Fruit fly (Drosophila melanogaster) whole organism, prepupa: Measurements from ENCODE around the gene Tsp29Fa.
A peak's percentile ranks its signal among the peaks of the same experiment; 100 is the strongest.

Experiments used
- Blimp-1 ChIP-seq: fragments of 200-800 bp; sonication (Bioruptor generic); optimal IDR thresholded peaks from 3 replicates; lab custom pipeline; 2017; ENCODE audit warnings: missing biosample characterization, missing genetic modification characterization, mild to moderate bottlenecking, moderate library complexity, missing genetic modification reagents
- CG10669 ChIP-seq: fragments of 200-800 bp; sonication (Bioruptor generic); optimal IDR thresholded peaks from 3 replicates; lab custom pipeline; 2018; ENCODE audit warnings: missing biosample characterization, mild to moderate bottlenecking, missing genetic modification characterization, moderate library complexity
- CG11902 ChIP-seq: fragments of 200-800 bp; sonication (Bioruptor generic); optimal IDR thresholded peaks from 3 replicates; lab custom pipeline; 2016; ENCODE audit warnings: missing biosample characterization, missing genetic modification characterization
- CG15336 ChIP-seq: fragments of 200-800 bp; sonication (Bioruptor generic); IDR thresholded peaks from 2 replicates; pipeline ENCODE4 v1.3.6; 2022; ENCODE audit warnings: missing biosample characterization, missing genetic modification characterization
- CG1621 ChIP-seq: fragments of 200-800 bp; sonication (Bioruptor generic); optimal IDR thresholded peaks from 3 replicates; lab custom pipeline; 2018; ENCODE audit warnings: missing biosample characterization, mild to moderate bottlenecking, missing genetic modification characterization
- CG16779 ChIP-seq: fragments of 200-800 bp; sonication (Bioruptor generic); optimal IDR thresholded peaks from 3 replicates; lab custom pipeline; 2017; ENCODE audit warnings: missing biosample characterization, mild to moderate bottlenecking, missing genetic modification characterization
- CG3032 ChIP-seq: fragments of 200-800 bp; optimal IDR thresholded peaks from 2 replicates; lab custom pipeline; 2019; ENCODE audit warnings: missing biosample characterization, mild to moderate bottlenecking, missing genetic modification characterization, moderate library complexity
- CG32006 ChIP-seq: fragments of 200-800 bp; sonication (Bioruptor generic); optimal IDR thresholded peaks from 3 replicates; lab custom pipeline; 2017; ENCODE audit warnings: missing biosample characterization, mild to moderate bottlenecking, missing genetic modification characterization
- CG34406 ChIP-seq: fragments of 200-800 bp; sonication (Bioruptor generic); optimal IDR thresholded peaks from 3 replicates; lab custom pipeline; 2016; ENCODE audit warnings: missing biosample characterization, missing genetic modification characterization
- CG3919 ChIP-seq: fragments of 200-800 bp; sonication (Bioruptor generic); optimal IDR thresholded peaks from 3 replicates; lab custom pipeline; 2016; ENCODE audit warnings: missing biosample characterization, missing genetic modification characterization
- CG4318 ChIP-seq: fragments of 200-800 bp; sonication (Bioruptor generic); optimal IDR thresholded peaks from 3 replicates; lab custom pipeline; 2017; ENCODE audit warnings: missing biosample characterization, mild to moderate bottlenecking, missing genetic modification characterization
- CG6163 ChIP-seq: fragments of 200-800 bp; sonication (Bioruptor generic); IDR thresholded peaks from 3 replicates; pipeline ENCODE4 v1.3.6; 2022; ENCODE audit warnings: missing biosample characterization, missing genetic modification characterization
- CG6276 ChIP-seq: fragments of 200-800 bp; sonication (Bioruptor generic); optimal IDR thresholded peaks from 2 replicates; lab custom pipeline; 2017; ENCODE audit warnings: missing biosample characterization, mild to moderate bottlenecking, missing genetic modification characterization
- CG6792 ChIP-seq: fragments of 200-800 bp; sonication (Bioruptor generic); optimal IDR thresholded peaks from 3 replicates; lab custom pipeline; 2016; ENCODE audit warnings: missing biosample characterization, missing genetic modification characterization
- CG6854 ChIP-seq: fragments of 200-800 bp; sonication (Bioruptor generic); optimal IDR thresholded peaks from 2 replicates; lab custom pipeline; 2017; ENCODE audit warnings: missing biosample characterization, mild to moderate bottlenecking, missing genetic modification characterization
- CG7368 ChIP-seq: fragments of 200-800 bp; sonication (Bioruptor generic); optimal IDR thresholded peaks from 3 replicates; lab custom pipeline; 2016; ENCODE audit warnings: missing biosample characterization, missing genetic modification characterization
- CG8119 ChIP-seq: fragments of 200-800 bp; sonication (Bioruptor generic); IDR thresholded peaks from 3 replicates; pipeline ENCODE4 v1.3.6; 2022; ENCODE audit warnings: missing biosample characterization, missing genetic modification characterization
- CG8319 ChIP-seq: fragments of 200-800 bp; sonication (Bioruptor generic); optimal IDR thresholded peaks from 3 replicates; lab custom pipeline; 2016; ENCODE audit warnings: missing biosample characterization, missing genetic modification characterization
- CG8632 ChIP-seq: fragments of 200-800 bp; sonication (Bioruptor generic); optimal IDR thresholded peaks from 3 replicates; lab custom pipeline; 2016; ENCODE audit warnings: missing biosample characterization, missing genetic modification characterization
- Eip75B ChIP-seq: fragments of 200-800 bp; sonication (Bioruptor generic); optimal IDR thresholded peaks from 3 replicates; lab custom pipeline; 2016; ENCODE audit warnings: missing biosample characterization, missing genetic modification characterization
- Eip78C ChIP-seq: fragments of 200-800 bp; sonication (Bioruptor generic); peaks from one replicate; lab custom pipeline; 2016; ENCODE audit warnings: missing biosample characterization, missing genetic modification characterization
- Eip93F ChIP-seq: fragments of 200-800 bp; sonication (Bioruptor generic); optimal IDR thresholded peaks from 2 replicates; lab custom pipeline; 2016; ENCODE audit warnings: missing biosample characterization, mild to moderate bottlenecking, missing genetic modification characterization
- Ets21C ChIP-seq: fragments of 200-800 bp; sonication (Bioruptor generic); optimal IDR thresholded peaks from 3 replicates; lab custom pipeline; 2016; ENCODE audit warnings: missing biosample characterization, missing genetic modification characterization
- Ets96B ChIP-seq: fragments of 200-800 bp; optimal IDR thresholded peaks from 2 replicates; lab custom pipeline; 2019; ENCODE audit warnings: missing biosample characterization, mild to moderate bottlenecking, missing genetic modification characterization, moderate library complexity
- Gug ChIP-seq: fragments of 200-800 bp; sonication (Bioruptor generic); IDR thresholded peaks from 2 replicates; pipeline ENCODE4 v1.3.6; 2022; ENCODE audit warnings: missing biosample characterization, missing genetic modification characterization
- Hr4 ChIP-seq: fragments of 200-800 bp; sonication (Bioruptor generic); optimal IDR thresholded peaks from 3 replicates; lab custom pipeline; 2016; ENCODE audit warnings: missing biosample characterization, missing genetic modification characterization
- OdsH ChIP-seq: fragments of 200-800 bp; sonication (Bioruptor generic); optimal IDR thresholded peaks from 3 replicates; lab custom pipeline; 2016; ENCODE audit warnings: missing biosample characterization, missing genetic modification characterization
- Smox ChIP-seq: fragments of 200-800 bp; sonication (Bioruptor generic); optimal IDR thresholded peaks from 3 replicates; lab custom pipeline; 2016; ENCODE audit warnings: missing biosample characterization, missing genetic modification characterization
- Sox102F ChIP-seq: fragments of 200-800 bp; sonication (Bioruptor generic); optimal IDR thresholded peaks from 2 replicates; lab custom pipeline; 2016; ENCODE audit warnings: missing biosample characterization, mild to moderate bottlenecking, missing genetic modification characterization
- Sox14 ChIP-seq: fragments of 200-800 bp; sonication (Bioruptor generic); optimal IDR thresholded peaks from 3 replicates; lab custom pipeline; 2016; ENCODE audit warnings: missing biosample characterization, missing genetic modification characterization
- Sox15 ChIP-seq: fragments of 200-800 bp; sonication (Bioruptor generic); optimal IDR thresholded peaks from 3 replicates; lab custom pipeline; 2016; ENCODE audit warnings: missing biosample characterization, missing genetic modification characterization
- achi ChIP-seq: fragments of 200-800 bp; sonication (Bioruptor generic); optimal IDR thresholded peaks from 3 replicates; lab custom pipeline; 2016; ENCODE audit warnings: missing biosample characterization, missing genetic modification characterization
- acj6 ChIP-seq: fragments of 200-800 bp; sonication (Bioruptor generic); optimal IDR thresholded peaks from 3 replicates; lab custom pipeline; 2016; ENCODE audit warnings: missing biosample characterization, missing genetic modification characterization
- cyc ChIP-seq: fragments of 200-800 bp; sonication (Bioruptor generic); optimal IDR thresholded peaks from 3 replicates; lab custom pipeline; 2016; ENCODE audit warnings: missing biosample characterization, missing genetic modification characterization
- dsx ChIP-seq: fragments of 200-800 bp; optimal IDR thresholded peaks from 3 replicates; lab custom pipeline; 2019; ENCODE audit warnings: missing biosample characterization, mild to moderate bottlenecking, missing genetic modification characterization, moderate library complexity; ENCODE audit not compliant: poor library complexity, severe bottlenecking
- eg ChIP-seq: fragments of 200-800 bp; sonication (Bioruptor generic); IDR thresholded peaks from 3 replicates; pipeline ENCODE4 v1.3.6; 2022; ENCODE audit warnings: missing biosample characterization, missing genetic modification characterization
- fd85E ChIP-seq: fragments of 200-800 bp; sonication (Bioruptor generic); optimal IDR thresholded peaks from 3 replicates; lab custom pipeline; 2016; ENCODE audit warnings: missing biosample characterization, missing genetic modification characterization
- fkh ChIP-seq: fragments of 200-800 bp; sonication (Bioruptor generic); optimal IDR thresholded peaks from 3 replicates; lab custom pipeline; 2017; ENCODE audit warnings: missing biosample characterization, mild to moderate bottlenecking, missing genetic modification characterization, moderate library complexity
- lz ChIP-seq: fragments of 200-800 bp; sonication (Bioruptor generic); optimal IDR thresholded peaks from 3 replicates; lab custom pipeline; 2016; ENCODE audit warnings: missing biosample characterization, missing genetic modification characterization
- net ChIP-seq: fragments of 200-800 bp; sonication (Bioruptor generic); optimal IDR thresholded peaks from 3 replicates; lab custom pipeline; 2016; ENCODE audit warnings: missing biosample characterization, missing genetic modification characterization
- pdm3 ChIP-seq: fragments of 200-800 bp; sonication (Bioruptor generic); optimal IDR thresholded peaks from 3 replicates; lab custom pipeline; 2016; ENCODE audit warnings: missing biosample characterization, missing genetic modification characterization
- salr ChIP-seq, 2 experiments: fragments of 200-800 bp; sonication (Bioruptor generic); optimal IDR thresholded peaks; 3 replicates each; lab custom pipeline; 2016 to 2018; ENCODE audit warnings: missing biosample characterization in 2 of 2, missing genetic modification characterization in 2 of 2, mild to moderate bottlenecking in 1 of 2
- spab ChIP-seq: fragments of 200-800 bp; sonication (Bioruptor generic); optimal IDR thresholded peaks from 2 replicates; lab custom pipeline; 2017; ENCODE audit warnings: missing biosample characterization, mild to moderate bottlenecking, missing genetic modification characterization, missing genetic modification reagents
- svp ChIP-seq: fragments of 200-800 bp; sonication (Bioruptor generic); peaks from one replicate; lab custom pipeline; 2016; ENCODE audit warnings: missing biosample characterization, missing genetic modification characterization
- topi ChIP-seq: fragments of 200-800 bp; sonication (Bioruptor generic); optimal IDR thresholded peaks from 3 replicates; lab custom pipeline; 2016; ENCODE audit warnings: missing biosample characterization, missing genetic modification characterization
- vri ChIP-seq: fragments of 200-800 bp; sonication (Bioruptor generic); optimal IDR thresholded peaks from 3 replicates; lab custom pipeline; 2016; ENCODE audit warnings: missing biosample characterization, mild to moderate bottlenecking, missing genetic modification characterization

Tsp29Fa gene

dm6 chr2L:8920294-8920693 is 13.5 kb upstream of the Tsp29Fa start (continued):
- TF ChIP-seq eg (GFP tag; lab: Robert Waterston, UW) (peak; percentile 72), Eip93F (GFP tag; lab: Kevin White, UChicago) (peak; percentile 56), Eip78C (GFP tag; lab: Kevin White, UChicago) (peak; percentile 96), spab (GFP tag; lab: Kevin White, UChicago) (peak; percentile 59), salr (GFP tag; optimal IDR thresholded peaks at IDR 0.05; lab: Kevin White, UChicago) (peak; percentile 36 to 55), Sox102F (GFP tag; lab: Kevin White, UChicago) (peak; percentile 75), CG6792 (GFP tag; lab: Kevin White, UChicago) (peak; percentile 84), vri (GFP tag; lab: Kevin White, UChicago) (peak; percentile 76)
- TF ChIP-seq, all 60 proteins: peak for 57

dm6 chr2L:8921934-8922333 is 11.8 kb upstream of the Tsp29Fa start:
- TF ChIP-seq svp (GFP tag; lab: Kevin White, UChicago) (peak; percentile 53), CG32006 (GFP tag; lab: Kevin White, UChicago) (peak; percentile 25), achi (peak; percentile 3), CG6163 (0 out of 3 replicates have a peak, but pooled peaks have one; percentile 48), Sox15 (GFP tag; lab: Kevin White, UChicago) (no peak), CG8632 (GFP tag; lab: Kevin White, UChicago) (no peak), Hr4 (peak; percentile 32), fkh (GFP tag; lab: Kevin White, UChicago) (no peak), CG3032 (tag; lab: Kevin White, UChicago) (no peak), pdm3 (GFP tag; lab: Kevin White, UChicago) (peak; percentile 9), acj6 (GFP tag; lab: Kevin White, UChicago) (no peak), CG10669 (no peak), CG8119 (GFP tag; lab: Robert Waterston, UW) (0 out of 3 replicates have a peak, but pooled peaks have one; percentile 26), Gug (GFP tag; lab: Robert Waterston, UW) (no peak), Eip78C (GFP tag; lab: Kevin White, UChicago) (peak; percentile 74), OdsH (GFP tag; lab: Kevin White, UChicago) (no peak), CG15336 (GFP tag; lab: Robert Waterston, UW) (peak; percentile 46), eg (GFP tag; lab: Robert Waterston, UW) (peak; percentile 58; the same call in 2 of the 3 replicates), CG8319 (GFP tag; lab: Kevin White, UChicago) (no peak), CG6792 (GFP tag; lab: Kevin White, UChicago) (no peak), Sox102F (GFP tag; lab: Kevin White, UChicago) (no peak), Blimp-1 (GFP tag; lab: Kevin White, UChicago) (no peak), lz (GFP tag; lab: Kevin White, UChicago) (no peak), CG11902 (GFP tag; lab: Kevin White, UChicago) (no peak), Eip93F (GFP tag; lab: Kevin White, UChicago) (no peak), cyc (GFP tag; lab: Kevin White, UChicago) (no peak), CG3919 (peak; percentile 9)

DNA sequence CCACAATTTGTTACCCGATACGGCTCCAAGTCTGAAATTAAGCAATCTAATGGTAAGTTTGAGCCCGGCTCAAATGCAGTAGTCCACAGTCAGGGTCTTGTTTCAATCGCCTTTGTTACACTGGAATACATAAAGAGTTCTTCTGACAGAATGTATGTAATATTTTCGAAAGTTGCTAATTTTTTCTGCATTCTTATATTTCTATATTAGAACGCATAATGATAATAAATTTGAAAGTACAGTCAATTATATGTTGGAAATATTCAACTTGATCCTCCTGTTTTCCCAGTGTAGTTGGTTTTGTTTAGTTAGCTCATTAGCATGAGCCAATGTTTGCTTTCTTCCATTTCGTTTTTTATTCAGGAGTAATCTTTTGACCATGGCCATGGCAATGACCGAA is 10.4 kb upstream of the Tsp29Fa start:
- no peak for TF ChIP-seq Ets96B (tag; lab: Kevin White, UChicago)
- no peak for TF ChIP-seq CG6276
- no peak for TF ChIP-seq CG3032 (tag; lab: Kevin White, UChicago)
- TF ChIP-seq Eip75B (GFP tag; lab: Kevin White, UChicago), result no peak
- TF ChIP-seq fd85E (GFP tag; lab: Kevin White, UChicago), result no peak
- peak; percentile 16 for TF ChIP-seq svp (GFP tag; lab: Kevin White, UChicago)
- TF ChIP-seq Eip93F (GFP tag; lab: Kevin White, UChicago), result no peak
- TF ChIP-seq CG1621, result no peak
- TF ChIP-seq Sox15 (GFP tag; lab: Kevin White, UChicago), result no peak
- peak; percentile 66 for TF ChIP-seq CG32006 (GFP tag; lab: Kevin White, UChicago)
- no peak for TF ChIP-seq net
- TF ChIP-seq CG7368, result no peak
- TF ChIP-seq vri (GFP tag; lab: Kevin White, UChicago), result no peak
- peak; percentile 6 for TF ChIP-seq lz (GFP tag; lab: Kevin White, UChicago)
- TF ChIP-seq OdsH (GFP tag; lab: Kevin White, UChicago), result no peak
- peak; percentile 1 for TF ChIP-seq achi
- no peak for TF ChIP-seq Smox
- TF ChIP-seq CG8632 (GFP tag; lab: Kevin White, UChicago), result no peak
- TF ChIP-seq Sox14 (GFP tag; lab: Kevin White, UChicago), result peak; percentile 15
- TF ChIP-seq CG8319 (GFP tag; lab: Kevin White, UChicago), result no peak
- TF ChIP-seq CG34406, result no peak
- no peak for TF ChIP-seq CG16779
- TF ChIP-seq CG4318 (GFP tag; lab: Kevin White, UChicago), result peak; percentile 10
- TF ChIP-seq CG6854 (GFP tag; lab: Kevin White, UChicago), result no peak
- peak; percentile 74 for TF ChIP-seq Hr4
- TF ChIP-seq dsx (GFP tag; lab: Kevin White, UChicago), result no peak
- no peak for TF ChIP-seq Ets21C (GFP tag; lab: Kevin White, UChicago)
- TF ChIP-seq topi (GFP tag; lab: Kevin White, UChicago), result peak; percentile 9
- no peak for TF ChIP-seq CG6792 (GFP tag; lab: Kevin White, UChicago)
- no peak for TF ChIP-seq Eip78C (GFP tag; lab: Kevin White, UChicago)
